Worm (Caenorhabditis elegans) whole organism, L1 larva: ENCODE data around the gene dyf-6.

Experiments
- C04F5.9 ChIP-seq: sonication (generic microtip); optimal IDR thresholded peaks from 2 replicates; lab custom pipeline; 2016; ENCODE audit warnings: missing genetic modification characterization, missing compliant biosample characterization
- Y116A8C.19 ChIP-seq: sonication (generic microtip); optimal IDR thresholded peaks from 2 replicates; lab custom pipeline; 2016; ENCODE audit warnings: missing compliant biosample characterization, missing genetic modification characterization, borderline replicate concordance
- aha-1 ChIP-seq: fragments of 150-350 bp; optimal IDR thresholded peaks from 2 replicates; lab custom pipeline; 2014; ENCODE audit warnings: missing biosample characterization, missing genetic modification characterization
- alr-1 ChIP-seq: fragments of 200-800 bp; sonication (Bioruptor generic); optimal IDR thresholded peaks from 2 replicates; lab custom pipeline; 2018; ENCODE audit warnings: borderline replicate concordance, mild to moderate bottlenecking, missing genetic modification characterization, missing compliant biosample characterization
- ceh-63 ChIP-seq: fragments of 200-800 bp; sonication (Bioruptor generic); optimal IDR thresholded peaks from 2 replicates; lab custom pipeline; 2018; ENCODE audit warnings: mild to moderate bottlenecking, missing genetic modification characterization, missing compliant biosample characterization
- ceh-88 ChIP-seq: fragments of 200-800 bp; sonication (Bioruptor generic); IDR thresholded peaks from 2 replicates; pipeline ENCODE4 v1.3.6; 2022; ENCODE audit warnings: missing genetic modification characterization, missing compliant biosample characterization
- ceh-90 ChIP-seq: sonication (generic microtip); optimal IDR thresholded peaks from 2 replicates; lab custom pipeline; 2016; ENCODE audit warnings: missing genetic modification characterization, missing compliant biosample characterization
- elt-2 ChIP-seq: sonication (generic microtip); optimal IDR thresholded peaks from 2 replicates; lab custom pipeline; 2016; ENCODE audit warnings: missing genetic modification characterization, mild to moderate bottlenecking, inconsistent platforms, missing compliant biosample characterization, missing genetic modification reagents
- elt-3 ChIP-seq, 6 experiments: fragments of 150-350 bp in 1 of 6; sonication (generic microtip); optimal IDR thresholded peaks; 2 replicates each; lab custom pipeline; 2017 to 2018; ENCODE audit warnings: missing biosample characterization in 6 of 6, missing genetic modification characterization in 6 of 6, inconsistent platforms in 1 of 6
- ets-5 ChIP-seq: fragments of 200-800 bp; sonication (Bioruptor generic); IDR thresholded peaks from 2 replicates; pipeline ENCODE4 v1.3.6; 2022; ENCODE audit warnings: missing genetic modification characterization, missing compliant biosample characterization
- fkh-10 ChIP-seq: sonication (generic microtip); optimal IDR thresholded peaks from 2 replicates; lab custom pipeline; 2017; ENCODE audit warnings: missing biosample characterization, missing genetic modification reagents, missing genetic modification characterization
- fos-1 ChIP-seq: fragments of 150-350 bp; optimal IDR thresholded peaks from 2 replicates; lab custom pipeline; 2014; ENCODE audit warnings: missing biosample characterization, missing genetic modification characterization
- hlh-17 ChIP-seq: fragments of 200-800 bp; sonication (Bioruptor generic); optimal IDR thresholded peaks from 2 replicates; lab custom pipeline; 2018; ENCODE audit warnings: missing genetic modification characterization, mild to moderate bottlenecking, missing compliant biosample characterization, moderate library complexity, borderline replicate concordance
- hlh-4 ChIP-seq: sonication (generic microtip); optimal IDR thresholded peaks from 2 replicates; lab custom pipeline; 2016; ENCODE audit warnings: mild to moderate bottlenecking, missing genetic modification characterization, missing compliant biosample characterization
- hpl-2 ChIP-seq: fragments of 150-350 bp; optimal IDR thresholded peaks from 2 replicates; lab custom pipeline; 2014; ENCODE audit warnings: missing biosample characterization, missing genetic modification reagents, missing genetic modification characterization
- irx-1 ChIP-seq: sonication (generic microtip); optimal IDR thresholded peaks from 2 replicates; lab custom pipeline; 2016; ENCODE audit warnings: missing genetic modification characterization, missing compliant biosample characterization
- jun-1 ChIP-seq: fragments of 150-350 bp; optimal IDR thresholded peaks from 2 replicates; lab custom pipeline; 2014; ENCODE audit warnings: missing biosample characterization, missing genetic modification reagents, missing genetic modification characterization
- lin-13 ChIP-seq: fragments of 150-350 bp; optimal IDR thresholded peaks from 2 replicates; lab custom pipeline; 2014; ENCODE audit warnings: missing biosample characterization, missing genetic modification reagents, missing genetic modification characterization
- lin-14 ChIP-seq: fragments of 200-800 bp; sonication (Bioruptor generic); optimal IDR thresholded peaks from 2 replicates; lab custom pipeline; 2018; ENCODE audit warnings: mild to moderate bottlenecking, missing genetic modification characterization, moderate library complexity, missing compliant biosample characterization
- lin-35 ChIP-seq, 2 experiments: fragments of 150-350 bp; optimal IDR thresholded peaks; 2 replicates each; lab custom pipeline; 2014; ENCODE audit warnings: missing biosample characterization in 2 of 2, missing genetic modification characterization in 2 of 2, missing genetic modification reagents in 2 of 2
- lin-39 ChIP-seq: fragments of 150-350 bp; optimal IDR thresholded peaks from 2 replicates; lab custom pipeline; 2014; ENCODE audit warnings: missing biosample characterization, missing genetic modification reagents, missing genetic modification characterization
- lir-3 ChIP-seq: sonication (generic microtip); optimal IDR thresholded peaks from 2 replicates; lab custom pipeline; 2016; ENCODE audit warnings: mild to moderate bottlenecking, missing genetic modification characterization, moderate library complexity, missing compliant biosample characterization; ENCODE audit not compliant: poor library complexity
- mab-9 ChIP-seq: fragments of 200-800 bp; sonication (Bioruptor generic); IDR thresholded peaks from 2 replicates; pipeline ENCODE4 v1.3.6; 2022; ENCODE audit warnings: missing genetic modification reagents, missing genetic modification characterization, missing compliant biosample characterization
- mdl-1 ChIP-seq, 2 experiments: fragments of 150-350 bp; optimal IDR thresholded peaks; 2 replicates each; lab custom pipeline; 2014 to 2017; ENCODE audit warnings: missing biosample characterization in 2 of 2, missing genetic modification characterization in 2 of 2, inconsistent platforms in 1 of 2
- mef-2 ChIP-seq: fragments of 150-350 bp; optimal IDR thresholded peaks from 2 replicates; lab custom pipeline; 2014; ENCODE audit warnings: missing biosample characterization, missing genetic modification characterization
- mep-1 ChIP-seq: fragments of 150-350 bp; optimal IDR thresholded peaks from 2 replicates; lab custom pipeline; 2014; ENCODE audit warnings: missing biosample characterization, missing genetic modification characterization
- nhr-11 ChIP-seq: fragments of 150-350 bp; optimal IDR thresholded peaks from 2 replicates; lab custom pipeline; 2014; ENCODE audit warnings: missing biosample characterization, missing genetic modification characterization
- nhr-12 ChIP-seq: sonication (generic microtip); optimal IDR thresholded peaks from 2 replicates; lab custom pipeline; 2017; ENCODE audit warnings: missing biosample characterization, missing genetic modification characterization
- nhr-19 ChIP-seq: fragments of 200-800 bp; sonication (Bioruptor generic); conservative IDR thresholded peaks from 2 replicates; pipeline ENCODE4 v1.3.6; 2022; ENCODE audit warnings: missing genetic modification characterization, missing compliant biosample characterization
- nhr-20 ChIP-seq: sonication (generic microtip); optimal IDR thresholded peaks from 2 replicates; lab custom pipeline; 2016; ENCODE audit warnings: mild to moderate bottlenecking, missing genetic modification characterization, missing compliant biosample characterization
- nhr-237 ChIP-seq: fragments of 150-350 bp; optimal IDR thresholded peaks from 2 replicates; lab custom pipeline; 2014; ENCODE audit warnings: missing biosample characterization, missing genetic modification characterization
- nhr-28 ChIP-seq: fragments of 150-350 bp; optimal IDR thresholded peaks from 2 replicates; lab custom pipeline; 2014; ENCODE audit warnings: missing biosample characterization, missing genetic modification characterization
- nhr-71 ChIP-seq: sonication (generic microtip); optimal IDR thresholded peaks from 2 replicates; lab custom pipeline; 2016; ENCODE audit warnings: mild to moderate bottlenecking, missing genetic modification characterization, moderate library complexity, missing compliant biosample characterization
- nhr-76 ChIP-seq: sonication (generic microtip); optimal IDR thresholded peaks from 2 replicates; lab custom pipeline; 2017; ENCODE audit warnings: missing biosample characterization, missing genetic modification characterization
- nhr-84 ChIP-seq: sonication (generic microtip); optimal IDR thresholded peaks from 2 replicates; lab custom pipeline; 2017; ENCODE audit warnings: missing biosample characterization, missing genetic modification characterization
- nhr-85 ChIP-seq: sonication (generic microtip); peaks from one replicate; lab custom pipeline; 2016; ENCODE audit warnings: missing genetic modification characterization, inconsistent platforms, missing compliant biosample characterization
- nhr-90 ChIP-seq: sonication (generic microtip); optimal IDR thresholded peaks from 2 replicates; lab custom pipeline; 2016; ENCODE audit warnings: mild to moderate bottlenecking, missing genetic modification characterization, missing compliant biosample characterization; ENCODE audit not compliant: poor library complexity
- pag-3 ChIP-seq: sonication (generic microtip); optimal IDR thresholded peaks from 2 replicates; lab custom pipeline; 2017; ENCODE audit warnings: missing genetic modification characterization, mild to moderate bottlenecking, missing compliant biosample characterization, antibody characterized with exemption, borderline replicate concordance; ENCODE audit not compliant: insufficient read depth
- pqm-1 ChIP-seq: sonication (generic microtip); optimal IDR thresholded peaks from 3 replicates; lab custom pipeline; 2017; ENCODE audit warnings: missing biosample characterization, missing genetic modification characterization
- rnt-1 ChIP-seq: sonication (generic microtip); optimal IDR thresholded peaks from 2 replicates; lab custom pipeline; 2016; ENCODE audit warnings: mild to moderate bottlenecking, missing genetic modification characterization, moderate library complexity, missing compliant biosample characterization
- skn-1 ChIP-seq: fragments of 150-350 bp; optimal IDR thresholded peaks from 2 replicates; lab custom pipeline; 2014; ENCODE audit warnings: missing biosample characterization, missing genetic modification characterization
- sox-4 ChIP-seq: sonication (generic microtip); optimal IDR thresholded peaks from 2 replicates; lab custom pipeline; 2016; ENCODE audit warnings: missing genetic modification characterization, missing compliant biosample characterization
- sptf-1 ChIP-seq: fragments of 150-350 bp; optimal IDR thresholded peaks from 2 replicates; lab custom pipeline; 2014; ENCODE audit warnings: missing biosample characterization, missing genetic modification characterization
- swsn-7 ChIP-seq: sonication (generic microtip); optimal IDR thresholded peaks from 2 replicates; lab custom pipeline; 2016; ENCODE audit warnings: missing genetic modification characterization, missing compliant biosample characterization
- tbx-2 ChIP-seq: sonication (generic microtip); optimal IDR thresholded peaks from 2 replicates; lab custom pipeline; 2016; ENCODE audit warnings: missing genetic modification characterization, missing compliant biosample characterization
- tlp-1 ChIP-seq: fragments of 150-350 bp; optimal IDR thresholded peaks from 2 replicates; lab custom pipeline; 2014; ENCODE audit warnings: missing biosample characterization, missing genetic modification characterization
- unc-130 ChIP-seq: fragments of 150-350 bp; optimal IDR thresholded peaks from 2 replicates; lab custom pipeline; 2017; ENCODE audit warnings: missing biosample characterization, missing genetic modification characterization, inconsistent platforms
- unc-62 ChIP-seq: fragments of 150-350 bp; optimal IDR thresholded peaks from 2 replicates; lab custom pipeline; 2014; ENCODE audit warnings: missing biosample characterization, missing genetic modification reagents, missing genetic modification characterization
- unc-86 ChIP-seq: sonication (generic microtip); optimal IDR thresholded peaks from 2 replicates; lab custom pipeline; 2016; ENCODE audit warnings: missing genetic modification characterization, missing compliant biosample characterization
- unc-98 ChIP-seq: fragments of 200-800 bp; sonication (Bioruptor generic); IDR thresholded peaks from 2 replicates; pipeline ENCODE4 v1.3.6; 2022; ENCODE audit warnings: missing genetic modification characterization, missing compliant biosample characterization
- xbp-1 ChIP-seq: sonication (generic microtip); optimal IDR thresholded peaks from 2 replicates; lab custom pipeline; 2016; ENCODE audit warnings: missing genetic modification characterization, missing compliant biosample characterization
- zip-4 ChIP-seq: fragments of 200-800 bp; sonication (Bioruptor generic); optimal IDR thresholded peaks from 2 replicates; lab custom pipeline; 2018; ENCODE audit warnings: mild to moderate bottlenecking, missing genetic modification characterization, moderate library complexity, missing compliant biosample characterization
- ztf-11 ChIP-seq, 2 experiments: sonication (generic microtip); optimal IDR thresholded peaks; 2 replicates each; lab custom pipeline; 2016 to 2017; ENCODE audit warnings: missing genetic modification characterization in 2 of 2, missing biosample characterization in 1 of 2, missing compliant biosample characterization in 1 of 2
- ztf-4 ChIP-seq: fragments of 150-350 bp; optimal IDR thresholded peaks from 2 replicates; lab custom pipeline; 2014; ENCODE audit warnings: missing biosample characterization, missing genetic modification characterization

dyf-6 gene

ce11 chrX:10419743-10420142 lies 33.4 kb upstream of the dyf-6 start, which contains the start of gene cdk-11.2 (continued):
- TF ChIP-seq lir-3 (tag; lab: Kevin White, UChicago) (peak; percentile 15), unc-130 (tag; lab: Kevin White, UChicago) (peak; percentile 52), lin-13 (GFP tag; lab: Kevin White, UChicago) (no peak), mdl-1 (tag; optimal IDR thresholded peaks at IDR 0.05; lab: Kevin White, UChicago) (peak in 1 of 2 experiments; percentile 47), zip-4 (GFP tag; lab: Kevin White, UChicago) (peak; percentile 73), skn-1 (tag; lab: Kevin White, UChicago) (peak; percentile 85), nhr-20 (tag; lab: Kevin White, UChicago) (peak; percentile 68), mef-2 (tag; lab: Kevin White, UChicago) (no peak), ceh-63 (GFP tag; lab: Kevin White, UChicago) (no peak), sptf-1 (no peak), elt-2 (tag; lab: Kevin White, UChicago) (no peak), jun-1 (peak; percentile 32), hpl-2 (GFP tag; lab: Kevin White, UChicago) (no peak), tlp-1 (tag; lab: Kevin White, UChicago) (no peak), nhr-19 (GFP tag; lab: Robert Waterston, UW) (peak; percentile 55), nhr-90 (tag; lab: Kevin White, UChicago) (peak; percentile 43), swsn-7 (tag; lab: Kevin White, UChicago) (peak; percentile 70), ets-5 (GFP tag; lab: Robert Waterston, UW) (no peak), aha-1 (no peak), pag-3 (no peak), unc-86 (tag; lab: Kevin White, UChicago) (no peak), irx-1 (tag; lab: Kevin White, UChicago) (peak; percentile 29), ceh-88 (no peak), ztf-11 (tag; optimal IDR thresholded peaks at IDR 0.05; lab: Kevin White, UChicago) (peak in 1 of 2 experiments; percentile 3), unc-98 (GFP tag; lab: Robert Waterston, UW) (no peak), ceh-90 (tag; lab: Kevin White, UChicago) (no peak), alr-1 (tag; lab: Kevin White, UChicago) (no peak), Y116A8C.19 (tag; lab: Kevin White, UChicago) (no peak), fkh-10 (GFP tag; lab: Kevin White, UChicago) (no peak), elt-3 (tag; optimal IDR thresholded peaks at IDR 0.05; lab: Kevin White, UChicago) (peak in 2 of 6 experiments; percentile 39 to 41), fos-1 (peak; percentile 18), unc-62 (GFP tag; lab: Kevin White, UChicago) (no peak), nhr-71 (tag; lab: Kevin White, UChicago) (peak; percentile 70), tbx-2 (tag; lab: Kevin White, UChicago) (peak; percentile 9), nhr-85 (tag; lab: Kevin White, UChicago) (peak; percentile 61), lin-39 (tag; lab: Kevin White, UChicago) (no peak), nhr-11 (no peak), lin-35 (GFP tag; optimal IDR thresholded peaks at IDR 0.05; lab: Kevin White, UChicago) (peak; percentile 43 to 77), xbp-1 (tag; lab: Kevin White, UChicago) (peak; percentile 52), rnt-1 (tag; lab: Kevin White, UChicago) (peak; percentile 50), nhr-237 (no peak), hlh-4 (tag; lab: Kevin White, UChicago) (no peak), ztf-4 (tag; lab: Kevin White, UChicago) (no peak), nhr-76 (tag; lab: Kevin White, UChicago) (no peak), nhr-28 (no peak), hlh-17 (GFP tag; lab: Kevin White, UChicago) (no peak), lin-14 (GFP tag; lab: Kevin White, UChicago) (peak; percentile 79), C04F5.9 (tag; lab: Kevin White, UChicago) (no peak), nhr-84 (no peak), mep-1 (tag; lab: Kevin White, UChicago) (peak; percentile 90), nhr-12 (tag; lab: Kevin White, UChicago) (no peak), mab-9 (no peak), pqm-1 (tag; lab: Kevin White, UChicago) (no peak), sox-4 (tag; lab: Kevin White, UChicago) (no peak)
